Fruit fly (Drosophila melanogaster) whole organism: ENCODE measurements around the gene CG11350.

Experiments used
- CG8478 ChIP-seq: fragments of >200 bp; optimal IDR thresholded peaks from 2 replicates; lab custom pipeline; 2018; ENCODE audit warnings: inconsistent platforms
- Dll ChIP-seq: fragments of >200 bp; optimal IDR thresholded peaks from 2 replicates; lab custom pipeline; 2017
- EcR ChIP-seq, 2 experiments: fragments of >200 bp; optimal IDR thresholded peaks; 2 replicates each; lab custom pipeline; 2017; ENCODE audit warnings: missing biosample characterization in 2 of 2, missing genetic modification characterization in 2 of 2, missing genetic modification reagents in 2 of 2
- pan ChIP-seq: fragments of >200 bp; optimal IDR thresholded peaks from 2 replicates; lab custom pipeline; 2017
- psq ChIP-seq: fragments of >200 bp; optimal IDR thresholded peaks from 2 replicates; lab custom pipeline; 2017

DNA sequence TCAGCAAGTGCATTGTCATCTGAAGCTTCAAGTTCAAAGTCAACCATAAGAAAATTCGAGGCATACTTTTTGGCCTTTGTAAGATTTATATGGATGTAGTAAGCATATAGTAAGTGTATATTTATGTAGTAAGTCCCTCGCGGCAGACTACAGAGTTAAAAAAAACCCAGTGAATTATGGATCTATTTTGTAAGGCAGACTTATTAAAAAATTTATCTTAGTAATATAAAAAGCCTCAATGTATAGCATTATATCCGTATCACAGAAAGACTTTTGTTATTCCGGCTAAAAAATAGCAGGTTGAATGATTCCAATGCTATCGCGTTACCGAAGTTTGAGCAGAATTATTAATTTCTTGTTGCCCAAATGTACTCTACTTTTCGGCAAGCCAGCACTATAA is 2.0 kb downstream of the CG11350 start:
- no peak for TF ChIP-seq Dll
- no peak for TF ChIP-seq CG8478 (lab: Kevin White, UChicago)
- no peak for TF ChIP-seq EcR (GFP tag; optimal IDR thresholded peaks at IDR 0.05; lab: Kevin White, UChicago)
- no peak for TF ChIP-seq psq (lab: Kevin White, UChicago)
- no peak for TF ChIP-seq pan (lab: Kevin White, UChicago)
